Worm (Caenorhabditis elegans) whole organism, L3 larva: ENCODE measurements around the gene R13H9.6.

Experiments used
- R02D3.7 ChIP-seq: fragments of 150-350 bp; optimal IDR thresholded peaks from 2 replicates; lab custom pipeline; 2014; ENCODE audit warnings: missing biosample characterization, missing genetic modification characterization
- aly-2 ChIP-seq: fragments of 150-350 bp; optimal IDR thresholded peaks from 2 replicates; lab custom pipeline; 2014; ENCODE audit warnings: missing biosample characterization, missing genetic modification characterization
- ama-1 ChIP-seq: fragments of 150-350 bp; optimal IDR thresholded peaks from 2 replicates; lab custom pipeline; 2018
- ceh-82 ChIP-seq: fragments of 150-350 bp; optimal IDR thresholded peaks from 2 replicates; lab custom pipeline; 2014; ENCODE audit warnings: missing biosample characterization, missing genetic modification characterization
- ceh-9 ChIP-seq: sonication (generic microtip); optimal IDR thresholded peaks from 2 replicates; lab custom pipeline; 2018; ENCODE audit warnings: missing biosample characterization, missing genetic modification characterization
- egl-27 ChIP-seq: sonication (generic microtip); optimal IDR thresholded peaks from 4 replicates; lab custom pipeline; 2017; ENCODE audit warnings: missing biosample characterization, missing genetic modification reagents, missing genetic modification characterization
- egl-5 ChIP-seq: fragments of 150-350 bp; optimal IDR thresholded peaks from 2 replicates; lab custom pipeline; 2017; ENCODE audit warnings: missing biosample characterization, missing genetic modification reagents, missing genetic modification characterization, inconsistent platforms
- fkh-10 ChIP-seq: sonication (generic microtip); optimal IDR thresholded peaks from 2 replicates; lab custom pipeline; 2017; ENCODE audit warnings: missing biosample characterization, missing genetic modification reagents, missing genetic modification characterization
- fos-1 ChIP-seq: fragments of 150-350 bp; optimal IDR thresholded peaks from 2 replicates; lab custom pipeline; 2014; ENCODE audit warnings: missing biosample characterization, missing genetic modification characterization
- jun-1 ChIP-seq: fragments of 150-350 bp; optimal IDR thresholded peaks from 2 replicates; lab custom pipeline; 2014; ENCODE audit warnings: missing biosample characterization, missing genetic modification reagents, missing genetic modification characterization
- mdl-1 ChIP-seq: fragments of 150-350 bp; optimal IDR thresholded peaks from 2 replicates; lab custom pipeline; 2014; ENCODE audit warnings: missing biosample characterization, missing genetic modification characterization
- mml-1 ChIP-seq: fragments of 150-350 bp; sonication (generic microtip); optimal IDR thresholded peaks from 3 replicates; lab custom pipeline; 2014; ENCODE audit warnings: missing biosample characterization, missing genetic modification characterization
- nhr-237 ChIP-seq: fragments of 150-350 bp; optimal IDR thresholded peaks from 2 replicates; lab custom pipeline; 2014; ENCODE audit warnings: missing biosample characterization, missing genetic modification characterization
- nhr-43 ChIP-seq: sonication (generic microtip); optimal IDR thresholded peaks from 2 replicates; lab custom pipeline; 2016; ENCODE audit warnings: mild to moderate bottlenecking, missing genetic modification characterization, missing compliant biosample characterization; ENCODE audit not compliant: poor library complexity, severe bottlenecking
- nhr-67 ChIP-seq: fragments of 150-350 bp; optimal IDR thresholded peaks from 2 replicates; lab custom pipeline; 2014; ENCODE audit warnings: missing biosample characterization, missing genetic modification characterization
- nhr-76 ChIP-seq: fragments of 150-350 bp; sonication (generic microtip); optimal IDR thresholded peaks from 5 replicates; lab custom pipeline; 2014; ENCODE audit warnings: missing biosample characterization, missing genetic modification characterization
- pqm-1 ChIP-seq: fragments of 150-350 bp; optimal IDR thresholded peaks from 2 replicates; lab custom pipeline; 2017; ENCODE audit warnings: missing biosample characterization, missing genetic modification characterization, inconsistent platforms
- unc-39 ChIP-seq: sonication (generic microtip); optimal IDR thresholded peaks from 4 replicates; lab custom pipeline; 2017; ENCODE audit warnings: missing biosample characterization, missing genetic modification characterization
- unc-62 ChIP-seq: fragments of 150-350 bp; sonication (generic microtip); optimal IDR thresholded peaks from 4 replicates; lab custom pipeline; 2014; ENCODE audit warnings: missing biosample characterization, missing genetic modification reagents, missing genetic modification characterization
- ztf-11 ChIP-seq: fragments of 150-350 bp; optimal IDR thresholded peaks from 2 replicates; lab custom pipeline; 2014; ENCODE audit warnings: missing biosample characterization, missing genetic modification characterization
- ztf-4 ChIP-seq: fragments of 150-350 bp; optimal IDR thresholded peaks from 2 replicates; lab custom pipeline; 2014; ENCODE audit warnings: missing biosample characterization, missing genetic modification characterization

Gene R13H9.6

DNA sequence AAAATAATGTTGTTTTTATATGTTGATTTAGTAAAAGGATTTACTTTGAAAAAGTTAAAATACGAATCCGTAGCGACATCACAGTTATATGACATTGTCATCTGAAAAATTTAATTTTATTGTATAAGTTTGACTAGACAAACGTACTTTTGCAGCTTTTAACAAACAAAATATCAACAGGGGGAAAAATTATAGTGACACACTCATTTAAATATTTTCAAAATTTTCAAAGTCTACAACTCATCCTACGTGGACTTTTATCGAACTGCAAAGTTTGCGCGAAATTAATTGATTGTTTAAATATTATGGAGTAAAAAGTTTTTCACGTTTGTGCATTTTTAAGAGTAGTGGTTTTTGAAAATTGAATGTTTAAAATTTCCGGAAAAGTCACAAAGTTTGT, 42.8 kb downstream of the R13H9.6 start, which contains the start of gene C09B9.85:
Gene C09B9.85 (minus strand): TSS at position 101 of the 400 bp plus-strand sequence.
- TF ChIP-seq unc-62 (GFP tag; lab: Kevin White, UChicago) = no peak
- TF ChIP-seq ztf-4 (tag; lab: Kevin White, UChicago) = no peak

- TF ChIP-seq nhr-67 (tag; lab: Kevin White, UChicago) (no peak), aly-2 (tag; lab: Kevin White, UChicago) (no peak), fos-1 (tag; lab: Kevin White, UChicago) (no peak), ztf-11 (tag; lab: Kevin White, UChicago) (no peak), pqm-1 (tag; lab: Kevin White, UChicago) (no peak), egl-5 (tag; lab: Kevin White, UChicago) (no peak), nhr-43 (tag; lab: Kevin White, UChicago) (no peak), jun-1 (no peak), nhr-76 (tag; lab: Kevin White, UChicago) (no peak), fkh-10 (no peak), ama-1 (lab: Kevin White, UChicago) (no peak), R02D3.7 (tag; lab: Kevin White, UChicago) (no peak), mml-1 (tag; lab: Kevin White, UChicago) (no peak), mdl-1 (no peak), unc-39 (tag; lab: Kevin White, UChicago) (no peak), ceh-82 (tag; lab: Kevin White, UChicago) (no peak), nhr-237 (tag; lab: Kevin White, UChicago) (no peak), ceh-9 (tag; lab: Kevin White, UChicago) (no peak), egl-27 (tag; lab: Kevin White, UChicago) (no peak)
Measured at ce11 chrIV:5020533-5020932, 47.9 kb downstream of the R13H9.6 start, which contains the start of gene T28H11.8. T28H11.8 (minus strand) TSS chrIV:5020633.
